Worm (Caenorhabditis elegans) whole organism, midembryonic: ENCODE data around the gene clec-139.

ENCODE experiments used
- T22C8.4 ChIP-seq: fragments of 200-800 bp; sonication (Bioruptor generic); IDR thresholded peaks from 2 replicates; pipeline ENCODE4 v1.3.6; 2022; ENCODE audit warnings: missing genetic modification characterization, missing compliant biosample characterization
- cog-1 ChIP-seq: sonication (generic microtip); optimal IDR thresholded peaks from 2 replicates; lab custom pipeline; 2016; ENCODE audit warnings: missing genetic modification characterization, missing compliant biosample characterization
- flt-1 ChIP-seq: fragments of 200-800 bp; sonication (Bioruptor generic); IDR thresholded peaks from 2 replicates; pipeline ENCODE4 v1.3.6; 2022; ENCODE audit warnings: missing genetic modification characterization, missing compliant biosample characterization
- klf-2 ChIP-seq: fragments of 200-800 bp; sonication (Bioruptor generic); conservative IDR thresholded peaks from 2 replicates; pipeline ENCODE4 v1.3.6; 2022; ENCODE audit warnings: missing genetic modification reagents, missing genetic modification characterization, missing compliant biosample characterization
- med-1 ChIP-seq: sonication (generic microtip); optimal IDR thresholded peaks from 2 replicates; lab custom pipeline; 2017; ENCODE audit warnings: missing genetic modification characterization, mild to moderate bottlenecking, missing compliant biosample characterization, antibody characterized with exemption, missing genetic modification reagents; ENCODE audit not compliant: insufficient read depth
- tab-1 ChIP-seq: fragments of 200-800 bp; sonication (Bioruptor generic); IDR thresholded peaks from 2 replicates; pipeline ENCODE4 v1.3.6; 2022; ENCODE audit warnings: missing genetic modification characterization, missing compliant biosample characterization
- ztf-23 ChIP-seq: fragments of 200-800 bp; sonication (Bioruptor generic); IDR thresholded peaks from 2 replicates; pipeline ENCODE4 v1.3.6; 2022; ENCODE audit warnings: missing genetic modification reagents, missing genetic modification characterization, missing compliant biosample characterization
- ztf-29 ChIP-seq: fragments of 200-800 bp; sonication (Bioruptor generic); IDR thresholded peaks from 2 replicates; pipeline ENCODE4 v1.3.6; 2022; ENCODE audit warnings: missing genetic modification reagents, missing genetic modification characterization, missing compliant biosample characterization

DNA sequence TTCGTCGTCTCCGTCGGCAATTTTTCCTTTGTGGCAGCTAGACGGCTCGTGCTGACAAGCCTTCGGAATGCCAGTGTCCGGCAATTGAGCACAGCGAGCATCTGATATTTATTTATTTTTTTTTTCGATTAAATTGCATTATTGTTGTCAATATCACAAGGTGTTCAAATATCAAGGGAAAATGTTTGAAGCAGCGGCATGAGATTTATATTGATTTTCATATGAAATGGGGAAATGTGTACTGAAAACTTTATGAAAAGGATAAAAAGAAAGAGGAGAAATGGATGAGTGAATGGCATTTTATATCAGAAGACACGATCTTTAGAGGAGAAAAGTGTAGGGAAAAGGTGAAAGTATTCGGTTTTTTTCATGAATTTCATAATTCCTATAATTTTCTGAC lies 19.0 kb downstream of the clec-139 start, which contains the start of gene coa-3:
- no peak for TF ChIP-seq flt-1 (GFP tag; lab: Robert Waterston, UW)
- no peak for TF ChIP-seq klf-2
- no peak for TF ChIP-seq ztf-29 (GFP tag; lab: Robert Waterston, UW)
- TF ChIP-seq ztf-23 (GFP tag; lab: Robert Waterston, UW): no peak
- TF ChIP-seq tab-1 (GFP tag; lab: Robert Waterston, UW): no peak
- TF ChIP-seq T22C8.4 (GFP tag; lab: Robert Waterston, UW): no peak
- no peak for TF ChIP-seq med-1 (GFP tag; lab: Kevin White, UChicago)
- TF ChIP-seq cog-1 (tag; lab: Kevin White, UChicago): no peak
